Fruit fly (Drosophila melanogaster): ENCODE data around the gene CG12320.

CG12320 gene

dm6 chr3R:18245044-18245596 lies 7.4 kb downstream of the CG12320 start:
- TF ChIP-seq CG8632 (GFP tag; optimal IDR thresholded peaks at IDR 0.05) (no peak), Eip75B (GFP tag; optimal IDR thresholded peaks at IDR 0.05) (no peak), CG3032 (tag; optimal IDR thresholded peaks at IDR 0.05) (no peak), ss (GFP tag; optimal IDR thresholded peaks at IDR 0.05) (peak in 1 of 2 experiments; percentile 0), cyc (GFP tag; optimal IDR thresholded peaks at IDR 0.05) (no peak), Eip93F (GFP tag; optimal IDR thresholded peaks at IDR 0.05) (no peak)

dm6 chr3R:18244171-18245043 lies 8.1 kb downstream of the CG12320 start:
- TF ChIP-seq fkh (GFP tag; optimal IDR thresholded peaks at IDR 0.05): peak; percentile 53
- TF ChIP-seq Eip78C (GFP tag): peak; percentile 56
- TF ChIP-seq CG11762 (GFP tag; optimal IDR thresholded peaks at IDR 0.05; ENCODE audit: insufficient read depth): no peak
- TF ChIP-seq CG8119 (GFP tag; IDR thresholded peaks at IDR 0.05): peak; percentile 19; the same call in 2 of the 3 replicates
- no peak for TF ChIP-seq Ets96B (tag; optimal IDR thresholded peaks at IDR 0.05)
- no peak for TF ChIP-seq CG6808 (GFP tag; optimal IDR thresholded peaks at IDR 0.05)
- peak; percentile 100 for TF ChIP-seq svp (GFP tag)
- no peak for TF ChIP-seq Sox15 (GFP tag; optimal IDR thresholded peaks at IDR 0.05)
- TF ChIP-seq CG8319 (GFP tag; optimal IDR thresholded peaks at IDR 0.05): no peak
- TF ChIP-seq cyc (GFP tag; optimal IDR thresholded peaks at IDR 0.05): peak; percentile 21
- no peak for TF ChIP-seq ss (GFP tag; optimal IDR thresholded peaks at IDR 0.05)
- TF ChIP-seq CG9139 (GFP tag; optimal IDR thresholded peaks at IDR 0.05): no peak
- TF ChIP-seq CG32006 (GFP tag; optimal IDR thresholded peaks at IDR 0.05): no peak
- TF ChIP-seq Sox14 (GFP tag; optimal IDR thresholded peaks at IDR 0.05): peak; percentile 32
- TF ChIP-seq Eip75B (GFP tag; optimal IDR thresholded peaks at IDR 0.05): peak; percentile 57
- peak; percentile 65; the same call in 2 of the 3 replicates for TF ChIP-seq CG6163 (GFP tag; IDR thresholded peaks at IDR 0.05)
- TF ChIP-seq topi (GFP tag; optimal IDR thresholded peaks at IDR 0.05): no peak
- TF ChIP-seq Gug (GFP tag; IDR thresholded peaks at IDR 0.05): no peak; the same call in 1 of the 2 replicates
- TF ChIP-seq pdm3 (GFP tag; optimal IDR thresholded peaks at IDR 0.05): no peak
- no peak for TF ChIP-seq fd85E (GFP tag; optimal IDR thresholded peaks at IDR 0.05)
- peak; percentile 13 for TF ChIP-seq CG6792 (GFP tag; optimal IDR thresholded peaks at IDR 0.05)
- TF ChIP-seq acj6 (GFP tag; optimal IDR thresholded peaks at IDR 0.05): no peak
- no peak for TF ChIP-seq CG10669 (GFP tag; optimal IDR thresholded peaks at IDR 0.05)
- peak; percentile 24 for TF ChIP-seq CG1621 (tag; optimal IDR thresholded peaks at IDR 0.05)
- no peak for TF ChIP-seq salr (GFP tag; optimal IDR thresholded peaks at IDR 0.05)
- TF ChIP-seq CG16779 (tag; optimal IDR thresholded peaks at IDR 0.05): no peak
- TF ChIP-seq Blimp-1 (GFP tag; optimal IDR thresholded peaks at IDR 0.05): no peak
- no peak for TF ChIP-seq net (GFP tag; optimal IDR thresholded peaks at IDR 0.05)
- TF ChIP-seq CG3919 (GFP tag; optimal IDR thresholded peaks at IDR 0.05): no peak
- no peak for TF ChIP-seq dac (GFP tag; optimal IDR thresholded peaks at IDR 0.05)
- TF ChIP-seq Hr39 (GFP tag; optimal IDR thresholded peaks at IDR 0.05): no peak
- no peak for TF ChIP-seq Met (GFP tag; optimal IDR thresholded peaks at IDR 0.05)
- no peak for TF ChIP-seq Hr38 (GFP tag; optimal IDR thresholded peaks at IDR 0.05)
- peak; percentile 79 for TF ChIP-seq Lpt (GFP tag; optimal IDR thresholded peaks at IDR 0.05)
- TF ChIP-seq Ets21C (GFP tag; optimal IDR thresholded peaks at IDR 0.05): no peak
- peak; percentile 47; the same call in 1 of the 3 replicates for TF ChIP-seq eg (GFP tag; IDR thresholded peaks at IDR 0.05)
- TF ChIP-seq dsx (GFP tag; optimal IDR thresholded peaks at IDR 0.05; ENCODE audit: poor library complexity, severe bottlenecking): peak; percentile 35
- TF ChIP-seq vri (GFP tag; optimal IDR thresholded peaks at IDR 0.05): peak; percentile 25

All from whole organism, prepupa.